Fruit fly (Drosophila melanogaster): ENCODE measurements around the gene smog.
A peak's percentile ranks its signal among the peaks of the same experiment; 100 is the strongest.

smog gene

dm6 chr2L:4810044-4810609 is 42.5 kb upstream of the smog start (continued):
- TF ChIP-seq Sox102F (GFP tag; optimal IDR thresholded peaks at IDR 0.05): peak; percentile 4
- no peak for TF ChIP-seq CG9876 (GFP tag; optimal IDR thresholded peaks at IDR 0.05)
- TF ChIP-seq CG13296 (GFP tag; optimal IDR thresholded peaks at IDR 0.05): no peak
- TF ChIP-seq so (GFP tag; IDR thresholded peaks at IDR 0.05): no peak
- TF ChIP-seq Awh (GFP tag; IDR thresholded peaks at IDR 0.05): no peak
- TF ChIP-seq CG6254 (GFP tag; optimal IDR thresholded peaks at IDR 0.05): peak; percentile 51
- TF ChIP-seq CG14441 (GFP tag; IDR thresholded peaks at IDR 0.05): no peak
- no peak for TF ChIP-seq fu2 (GFP tag; optimal IDR thresholded peaks at IDR 0.05)
- TF ChIP-seq hth (optimal IDR thresholded peaks at IDR 0.05): no peak
- 0 out of 2 replicates have a peak, but pooled peaks have one; percentile 31 for TF ChIP-seq hbn (GFP tag; IDR thresholded peaks at IDR 0.05; ENCODE audit: partially characterized antibody)
- no peak for TF ChIP-seq Gug (GFP tag; IDR thresholded peaks at IDR 0.05)
- TF ChIP-seq tap (tag; optimal IDR thresholded peaks at IDR 0.05): peak; percentile 25
- TF ChIP-seq btn (GFP tag; optimal IDR thresholded peaks at IDR 0.05): no peak
- TF ChIP-seq Dad (GFP tag; optimal IDR thresholded peaks at IDR 0.05): peak; percentile 37
- no peak for TF ChIP-seq gfzf (GFP tag; optimal IDR thresholded peaks at IDR 0.05)
- no peak for TF ChIP-seq Asciz (GFP tag; optimal IDR thresholded peaks at IDR 0.05)
- TF ChIP-seq Myb (GFP tag; optimal IDR thresholded peaks at IDR 0.05): no peak
- peak; percentile 27; the same call in 1 of the 2 replicates for TF ChIP-seq stc (GFP tag; IDR thresholded peaks at IDR 0.05)
- peak; percentile 54; the same call in 1 of the 3 replicates for TF ChIP-seq ci (GFP tag; IDR thresholded peaks at IDR 0.05)
- no peak for TF ChIP-seq gce (GFP tag; IDR thresholded peaks at IDR 0.05)
- TF ChIP-seq disco-r (GFP tag; optimal IDR thresholded peaks at IDR 0.05): no peak
- TF ChIP-seq CG2129 (GFP tag; IDR thresholded peaks at IDR 0.05; ENCODE audit: partially characterized antibody): no peak
- TF ChIP-seq slbo (GFP tag; IDR thresholded peaks at IDR 0.05): peak; percentile 62
- TF ChIP-seq Trl (optimal IDR thresholded peaks at IDR 0.05): no peak
- TF ChIP-seq Trl (GFP tag; optimal IDR thresholded peaks at IDR 0.05): no peak
- peak; percentile 34 for TF ChIP-seq CG18262 (tag; optimal IDR thresholded peaks at IDR 0.05)
- no peak for TF ChIP-seq CG2116 (GFP tag; optimal IDR thresholded peaks at IDR 0.05)
- no peak for TF ChIP-seq HLH3B (GFP tag; IDR thresholded peaks at IDR 0.05)
- TF ChIP-seq CG7271 (tag; optimal IDR thresholded peaks at IDR 0.05): no peak
- peak; percentile 73 for TF ChIP-seq Atf6 (GFP tag; IDR thresholded peaks at IDR 0.05)
- TF ChIP-seq chinmo (GFP tag; IDR thresholded peaks at IDR 0.05; ENCODE audit: partially characterized antibody): peak; percentile 91
- TF ChIP-seq ERR (GFP tag; optimal IDR thresholded peaks at IDR 0.05): peak; percentile 16
- peak; percentile 54 for TF ChIP-seq E2f2 (GFP tag; IDR thresholded peaks at IDR 0.05)
- TF ChIP-seq nerfin-2 (GFP tag; IDR thresholded peaks at IDR 0.05; ENCODE audit: partially characterized antibody): no peak
- peak; percentile 48 for TF ChIP-seq CG15514 (GFP tag; optimal IDR thresholded peaks at IDR 0.05)
- no peak for TF ChIP-seq toy (GFP tag; IDR thresholded peaks at IDR 0.05)
- TF ChIP-seq CG15601 (tag; optimal IDR thresholded peaks at IDR 0.05): peak; percentile 67
- TF ChIP-seq CG14710 (tag; optimal IDR thresholded peaks at IDR 0.05): peak; percentile 37
- peak; percentile 37 for TF ChIP-seq CG12744 (GFP tag; optimal IDR thresholded peaks at IDR 0.05)
- TF ChIP-seq CG15696 (tag; optimal IDR thresholded peaks at IDR 0.05): no peak
- peak; percentile 41; the same call in 1 of the 2 replicates for TF ChIP-seq CG32532 (GFP tag; IDR thresholded peaks at IDR 0.05)
- no peak for TF ChIP-seq sc (optimal IDR thresholded peaks at IDR 0.05)
- no peak for TF ChIP-seq sc (GFP tag; optimal IDR thresholded peaks at IDR 0.05)
- TF ChIP-seq Lhr (GFP tag; optimal IDR thresholded peaks at IDR 0.05): peak; percentile 100
- peak; percentile 21 for TF ChIP-seq Meics (GFP tag; optimal IDR thresholded peaks at IDR 0.05)
- TF ChIP-seq ase (GFP tag; IDR thresholded peaks at IDR 0.05): no peak
- TF ChIP-seq ftz-f1 (GFP tag; optimal IDR thresholded peaks at IDR 0.05): peak; percentile 91
- no peak for TF ChIP-seq Antp (GFP tag; optimal IDR thresholded peaks at IDR 0.05)
- no peak for TF ChIP-seq ash1 (GFP tag; optimal IDR thresholded peaks at IDR 0.05)
- TF ChIP-seq CG10431 (GFP tag; optimal IDR thresholded peaks at IDR 0.05): no peak
- TF ChIP-seq CG10321 (GFP tag; IDR thresholded peaks at IDR 0.05): peak; percentile 100
- TF ChIP-seq CG3065 (GFP tag; optimal IDR thresholded peaks at IDR 0.05): no peak
